Worm (Caenorhabditis elegans): Measurements from ENCODE around the gene sucl-1.

sucl-1 gene

ce11 chrX:14753514-14754076 lies at the start of gene sucl-1:
sucl-1 (plus strand) TSS chrX:14754026.
- TF ChIP-seq fos-1 (tag; optimal IDR thresholded peaks at IDR 0.05) (no peak), lin-38 (GFP tag; IDR thresholded peaks at IDR 0.05) (peak; percentile 60), daf-12 (tag; optimal IDR thresholded peaks at IDR 0.05) (no peak), tra-1 (GFP tag; IDR thresholded peaks at IDR 0.05) (peak; percentile 84), pha-4 (GFP tag; IDR thresholded peaks at IDR 0.05) (peak; percentile 51; the same call in 1 of the 2 replicates), pha-4 (tag; optimal IDR thresholded peaks at IDR 0.05) (peak; percentile 63), F44E2.7 (GFP tag; IDR thresholded peaks at IDR 0.05) (no peak), saeg-2 (GFP tag; IDR thresholded peaks at IDR 0.05) (no peak), D1046.2 (GFP tag; IDR thresholded peaks at IDR 0.05) (no peak), unc-62 (GFP tag; optimal IDR thresholded peaks at IDR 0.05 in 1 of 2) (peak in 1 of 2 experiments; percentile 94), unc-62 (tag; optimal IDR thresholded peaks at IDR 0.05) (no peak), gei-8 (GFP tag; optimal IDR thresholded peaks at IDR 0.05) (no peak), ceh-20 (GFP tag; IDR thresholded peaks at IDR 0.05) (peak; percentile 45; the same call in 1 of the 2 replicates), hlh-30 (tag; optimal IDR thresholded peaks at IDR 0.05; ENCODE audit: insufficient read depth) (peak; percentile 83), ZK546.5 (tag; optimal IDR thresholded peaks at IDR 0.05) (no peak), nhr-25 (tag; optimal IDR thresholded peaks at IDR 0.05; ENCODE audit: borderline replicate concordance, insufficient read depth) (peak; percentile 85), dpl-1 (GFP tag; optimal IDR thresholded peaks at IDR 0.05) (peak; percentile 63), skn-1 (tag; optimal IDR thresholded peaks at IDR 0.05) (no peak), aha-1 (tag) (peak; percentile 100), mes-2 (tag; optimal IDR thresholded peaks at IDR 0.05; ENCODE audit: poor library complexity, severe bottlenecking) (peak; percentile 84), lim-7 (GFP tag; IDR thresholded peaks at IDR 0.05) (0 out of 2 replicates have a peak, but pooled peaks have one; percentile 46), cey-2 (tag; optimal IDR thresholded peaks at IDR 0.05; ENCODE audit: borderline replicate concordance, insufficient read depth) (no peak), F49E8.2 (tag; optimal IDR thresholded peaks at IDR 0.05; ENCODE audit: borderline replicate concordance) (no peak), spr-3 (GFP tag; optimal IDR thresholded peaks at IDR 0.05) (no peak), Y48G9A.11 (GFP tag; IDR thresholded peaks at IDR 0.05) (no peak), F37D6.2 (tag; optimal IDR thresholded peaks at IDR 0.05) (peak; percentile 23), attf-4 (tag; optimal IDR thresholded peaks at IDR 0.05) (no peak), ztf-7 (tag; optimal IDR thresholded peaks at IDR 0.05) (no peak), php-3 (GFP tag; IDR thresholded peaks at IDR 0.05) (peak; percentile 75), dmd-8 (GFP tag; IDR thresholded peaks at IDR 0.05) (no peak), R02D3.7 (tag; optimal IDR thresholded peaks at IDR 0.05) (no peak), ces-1 (GFP tag; optimal IDR thresholded peaks at IDR 0.05) (no peak), vab-7 (GFP tag; IDR thresholded peaks at IDR 0.05) (peak; percentile 35; the same call in 1 of the 2 replicates), nhr-11 (tag; optimal IDR thresholded peaks at IDR 0.05) (peak; percentile 86), Y5F2A.4 (GFP tag; optimal IDR thresholded peaks at IDR 0.05) (no peak), T26A8.4 (GFP tag; IDR thresholded peaks at IDR 0.05) (peak; percentile 69; the same call in 1 of the 2 replicates), lin-39 (tag; optimal IDR thresholded peaks at IDR 0.05) (no peak), set-16 (GFP tag; IDR thresholded peaks at IDR 0.05) (peak; percentile 66), arid-1 (GFP tag; conservative IDR thresholded peaks at IDR 0.05) (0 out of 2 replicates have a peak, but pooled peaks have one; percentile 43), dmd-9 (GFP tag; IDR thresholded peaks at IDR 0.05) (no peak), egl-27 (tag; optimal IDR thresholded peaks at IDR 0.05) (no peak), lin-13 (GFP tag; optimal IDR thresholded peaks at IDR 0.05) (peak; percentile 91), nhr-10 (tag; optimal IDR thresholded peaks at IDR 0.05) (no peak), lin-15B (tag; optimal IDR thresholded peaks at IDR 0.05) (no peak), zip-2 (tag; optimal IDR thresholded peaks at IDR 0.05) (no peak), ceh-32 (tag; optimal IDR thresholded peaks at IDR 0.05; ENCODE audit: poor library complexity) (peak; percentile 7), nhr-111 (GFP tag; optimal IDR thresholded peaks at IDR 0.05) (no peak), egl-43 (GFP tag; IDR thresholded peaks at IDR 0.05) (peak; percentile 83), nhr-42 (GFP tag; IDR thresholded peaks at IDR 0.05) (no peak), ama-1 (optimal IDR thresholded peaks at IDR 0.05) (no peak), lir-3 (tag; optimal IDR thresholded peaks at IDR 0.05) (peak; percentile 17)
